Fruit fly (Drosophila melanogaster) whole organism, embryonic: ENCODE data around the gene CG15916.
A peak's percentile ranks its signal among the peaks of the same experiment; 100 is the strongest.

Experiments used
- Awh ChIP-seq: fragments of 200-800 bp; sonication (Bioruptor generic); IDR thresholded peaks from 2 replicates; pipeline ENCODE4, ENCODE4 v1.3.6; 2022; ENCODE audit warnings: missing biosample characterization, missing genetic modification characterization
- CG10654 ChIP-seq: fragments of 200-800 bp; sonication (Bioruptor generic); optimal IDR thresholded peaks from 2 replicates; lab custom pipeline; 2016; ENCODE audit warnings: missing biosample characterization, missing genetic modification characterization
- CG11695 ChIP-seq: fragments of 200-800 bp; sonication (Bioruptor generic); IDR thresholded peaks from 3 replicates; pipeline ENCODE4 v1.3.6; 2022; ENCODE audit warnings: missing biosample characterization, missing genetic modification characterization
- CG13624 ChIP-seq: fragments of 200-800 bp; sonication (Bioruptor generic); optimal IDR thresholded peaks from 2 replicates; lab custom pipeline; 2016; ENCODE audit warnings: missing biosample characterization, missing genetic modification characterization
- CG14667 ChIP-seq: fragments of 200-800 bp; sonication (Bioruptor generic); IDR thresholded peaks from 2 replicates; pipeline ENCODE4 v1.3.6; 2022; ENCODE audit warnings: missing biosample characterization, missing genetic modification characterization
- CG14965 ChIP-seq: fragments of 200-800 bp; sonication (Bioruptor generic); optimal IDR thresholded peaks from 2 replicates; lab custom pipeline; 2016; ENCODE audit warnings: missing biosample characterization, missing genetic modification characterization, borderline replicate concordance
- CG16813 ChIP-seq: fragments of 200-800 bp; sonication (Bioruptor generic); IDR thresholded peaks from 3 replicates; pipeline ENCODE4 v1.3.6; 2022; ENCODE audit warnings: missing biosample characterization, missing genetic modification characterization; ENCODE audit not compliant: partially characterized antibody
- CG17361 ChIP-seq: fragments of 200-800 bp; sonication (Bioruptor generic); IDR thresholded peaks from 3 replicates; pipeline ENCODE4 v1.3.6; 2022; ENCODE audit warnings: missing biosample characterization, missing genetic modification characterization
- CG17385 ChIP-seq: fragments of 200-800 bp; sonication (Bioruptor generic); optimal IDR thresholded peaks from 3 replicates; lab custom pipeline; 2018; ENCODE audit warnings: missing biosample characterization, mild to moderate bottlenecking, missing genetic modification characterization
- CG17802 ChIP-seq: fragments of 200-800 bp; sonication (Bioruptor generic); optimal IDR thresholded peaks from 2 replicates; lab custom pipeline; 2018; ENCODE audit warnings: missing biosample characterization, mild to moderate bottlenecking, missing genetic modification characterization, moderate library complexity
- CG18476 ChIP-seq: fragments of 200-800 bp; sonication (Bioruptor generic); optimal IDR thresholded peaks from 2 replicates; lab custom pipeline; 2016; ENCODE audit warnings: missing biosample characterization, mild to moderate bottlenecking, missing genetic modification characterization
- CG18599 ChIP-seq: fragments of 200-800 bp; sonication (Bioruptor generic); optimal IDR thresholded peaks from 3 replicates; lab custom pipeline; 2017; ENCODE audit warnings: missing biosample characterization, missing genetic modification characterization, mild to moderate bottlenecking, moderate library complexity, missing genetic modification reagents
- CG31224 ChIP-seq: fragments of 200-800 bp; sonication (Bioruptor generic); IDR thresholded peaks from 2 replicates; pipeline ENCODE4 v1.3.6; 2022; ENCODE audit warnings: missing biosample characterization, missing genetic modification characterization
- CG4617 ChIP-seq: fragments of 200-800 bp; sonication (Bioruptor generic); optimal IDR thresholded peaks from 3 replicates; lab custom pipeline; 2016; ENCODE audit warnings: missing biosample characterization, missing genetic modification characterization, borderline replicate concordance
- CG5953 ChIP-seq: fragments of 200-800 bp; sonication (Bioruptor generic); IDR thresholded peaks from 2 replicates; pipeline ENCODE4 v1.3.6; 2022; ENCODE audit warnings: missing biosample characterization, missing genetic modification characterization
- CG6175 ChIP-seq: fragments of 200-800 bp; sonication (Bioruptor generic); IDR thresholded peaks from 3 replicates; pipeline ENCODE4 v1.3.6; 2022; ENCODE audit warnings: missing biosample characterization, missing genetic modification characterization
- CG8478 ChIP-seq: fragments of >200 bp; optimal IDR thresholded peaks from 2 replicates; lab custom pipeline; 2018
- CTCF ChIP-seq: fragments of 200-800 bp; sonication (Bioruptor generic); optimal IDR thresholded peaks from 2 replicates; lab custom pipeline; 2017; ENCODE audit warnings: missing biosample characterization, mild to moderate bottlenecking, missing genetic modification characterization, moderate library complexity
- CoRest ChIP-seq: fragments of 200-800 bp; sonication (Bioruptor generic); optimal IDR thresholded peaks from 3 replicates; lab custom pipeline; 2018; ENCODE audit warnings: missing biosample characterization, mild to moderate bottlenecking, missing genetic modification characterization, moderate library complexity
- CrebB ChIP-seq: fragments of 200-800 bp; sonication (Bioruptor generic); optimal IDR thresholded peaks from 3 replicates; lab custom pipeline; 2018; ENCODE audit warnings: missing biosample characterization, mild to moderate bottlenecking, missing genetic modification characterization
- Dip3 ChIP-seq: fragments of 200-800 bp; sonication (Bioruptor generic); optimal IDR thresholded peaks from 3 replicates; lab custom pipeline; 2016; ENCODE audit warnings: missing biosample characterization, missing genetic modification characterization
- H15 ChIP-seq: fragments of 200-800 bp; sonication (Bioruptor generic); IDR thresholded peaks from 3 replicates; pipeline ENCODE4 v1.3.6; 2022; ENCODE audit warnings: missing biosample characterization, missing genetic modification characterization
- HHEX ChIP-seq: fragments of 200-800 bp; sonication (Bioruptor generic); optimal IDR thresholded peaks from 3 replicates; lab custom pipeline; 2017; ENCODE audit warnings: missing biosample characterization, mild to moderate bottlenecking, missing genetic modification characterization, missing genetic modification reagents
- Lhr ChIP-seq: fragments of 200-800 bp; sonication (Bioruptor generic); optimal IDR thresholded peaks from 3 replicates; lab custom pipeline; 2017; ENCODE audit warnings: mild to moderate bottlenecking, missing biosample characterization, missing genetic modification reagents, missing genetic modification characterization
- Lim3 ChIP-seq: fragments of 200-800 bp; sonication (Bioruptor generic); IDR thresholded peaks from 2 replicates; pipeline ENCODE4 v1.3.6; 2022; ENCODE audit warnings: missing biosample characterization, missing genetic modification characterization
- Mrtf ChIP-seq: fragments of 200-800 bp; sonication (Bioruptor generic); IDR thresholded peaks from 3 replicates; pipeline ENCODE4 v1.3.6; 2022; ENCODE audit warnings: missing biosample characterization, missing genetic modification characterization
- Neu2 ChIP-seq: fragments of 200-800 bp; sonication (Bioruptor generic); optimal IDR thresholded peaks from 3 replicates; lab custom pipeline; 2016; ENCODE audit warnings: missing biosample characterization, missing genetic modification characterization, borderline replicate concordance
- Rx ChIP-seq: fragments of 200-800 bp; sonication (Bioruptor generic); IDR thresholded peaks from 2 replicates; pipeline ENCODE4 v1.3.6; 2022; ENCODE audit warnings: missing biosample characterization, missing genetic modification characterization
- Scr ChIP-seq: fragments of 200-800 bp; sonication (Bioruptor generic); IDR thresholded peaks from 2 replicates; pipeline ENCODE4 v1.3.6; 2022; ENCODE audit warnings: missing biosample characterization, missing genetic modification characterization; ENCODE audit not compliant: partially characterized antibody
- Taf1 ChIP-seq: fragments of 200-800 bp; sonication (Bioruptor generic); IDR thresholded peaks from 2 replicates; pipeline ENCODE4 v1.3.6; 2022; ENCODE audit warnings: missing biosample characterization, missing genetic modification characterization
- az2 ChIP-seq: fragments of 200-800 bp; sonication (Bioruptor generic); optimal IDR thresholded peaks from 3 replicates; lab custom pipeline; 2016; ENCODE audit warnings: missing biosample characterization, missing genetic modification characterization
- corto ChIP-seq: fragments of 200-800 bp; sonication (Bioruptor generic); optimal IDR thresholded peaks from 2 replicates; lab custom pipeline; 2016; ENCODE audit warnings: missing biosample characterization, mild to moderate bottlenecking, missing genetic modification characterization, moderate library complexity
- crol ChIP-seq: fragments of 200-800 bp; sonication (Bioruptor generic); IDR thresholded peaks from 2 replicates; pipeline ENCODE4 v1.3.6; 2022; ENCODE audit warnings: missing biosample characterization, missing genetic modification characterization
- crp ChIP-seq, 2 experiments: fragments of 200-800 bp; sonication (Bioruptor generic); optimal IDR thresholded peaks; 2 replicates in 1 of 2; 3 replicates in 1 of 2; lab custom pipeline; 2017; ENCODE audit warnings: missing biosample characterization in 2 of 2, missing genetic modification characterization in 2 of 2, mild to moderate bottlenecking in 1 of 2, moderate library complexity in 1 of 2
- dmrt99B ChIP-seq: fragments of 200-800 bp; sonication (Bioruptor generic); optimal IDR thresholded peaks from 2 replicates; lab custom pipeline; 2018; ENCODE audit warnings: missing biosample characterization, mild to moderate bottlenecking, missing genetic modification characterization, moderate library complexity
- dpn ChIP-seq, 2 experiments: fragments of 200-800 bp; sonication (Bioruptor generic); optimal IDR thresholded peaks; 3 replicates each; lab custom pipeline; 2016; ENCODE audit warnings: missing biosample characterization in 2 of 2, missing genetic modification characterization in 2 of 2
- dysf ChIP-seq: fragments of 200-800 bp; sonication (Bioruptor generic); IDR thresholded peaks from 3 replicates; pipeline ENCODE4 v1.3.6; 2022; ENCODE audit warnings: missing biosample characterization, missing genetic modification characterization
- en ChIP-seq: fragments of 200-800 bp; sonication (Bioruptor generic); optimal IDR thresholded peaks from 2 replicates; lab custom pipeline; 2016; ENCODE audit warnings: missing biosample characterization, missing genetic modification characterization
- gce ChIP-seq: fragments of 200-800 bp; sonication (Bioruptor generic); IDR thresholded peaks from 3 replicates; pipeline ENCODE4 v1.3.6; 2022; ENCODE audit warnings: missing biosample characterization, missing genetic modification characterization
- lov ChIP-seq, 2 experiments: fragments of 200-800 bp in 1 of 2; fragments of >200 bp in 1 of 2; sonication (Bioruptor generic) in 1 of 2; IDR thresholded peaks in 1 of 2; optimal IDR thresholded peaks in 1 of 2; 2 replicates in 1 of 2; 3 replicates in 1 of 2; pipeline versions ENCODE4 v1.3.6 to Lab custom; 2017 to 2022; ENCODE audit warnings: missing biosample characterization in 1 of 2, missing genetic modification characterization in 1 of 2
- mirr ChIP-seq: fragments of 200-800 bp; sonication (Bioruptor generic); optimal IDR thresholded peaks from 3 replicates; lab custom pipeline; 2018; ENCODE audit warnings: missing biosample characterization, mild to moderate bottlenecking, missing genetic modification characterization
- nom ChIP-seq: fragments of 200-800 bp; sonication (Bioruptor generic); optimal IDR thresholded peaks from 2 replicates; lab custom pipeline; 2017; ENCODE audit warnings: missing biosample characterization, missing genetic modification characterization, mild to moderate bottlenecking, moderate library complexity, missing genetic modification reagents
- oc ChIP-seq: fragments of 200-800 bp; sonication (Bioruptor generic); optimal IDR thresholded peaks from 2 replicates; lab custom pipeline; 2018; ENCODE audit warnings: missing biosample characterization, mild to moderate bottlenecking, missing genetic modification characterization, moderate library complexity
- pnt ChIP-seq: fragments of 200-800 bp; sonication (Bioruptor generic); optimal IDR thresholded peaks from 3 replicates; lab custom pipeline; 2016; ENCODE audit warnings: missing biosample characterization, missing genetic modification characterization
- shn ChIP-seq: fragments of 200-800 bp; sonication (Bioruptor generic); optimal IDR thresholded peaks from 3 replicates; lab custom pipeline; 2016; ENCODE audit warnings: missing biosample characterization, missing genetic modification characterization
- slp2 ChIP-seq: fragments of 200-800 bp; sonication (Bioruptor generic); optimal IDR thresholded peaks from 2 replicates; lab custom pipeline; 2016; ENCODE audit warnings: missing biosample characterization, missing genetic modification characterization
- toy ChIP-seq: fragments of 200-800 bp; sonication (Bioruptor generic); IDR thresholded peaks from 2 replicates; pipeline ENCODE4 v1.3.6; 2022; ENCODE audit warnings: missing biosample characterization, missing genetic modification characterization
- trh ChIP-seq: fragments of 200-800 bp; sonication (Bioruptor generic); optimal IDR thresholded peaks from 2 replicates; lab custom pipeline; 2016; ENCODE audit warnings: missing biosample characterization, missing genetic modification characterization
- unpg ChIP-seq: fragments of 200-800 bp; sonication (Bioruptor generic); optimal IDR thresholded peaks from 3 replicates; lab custom pipeline; 2018; ENCODE audit warnings: missing biosample characterization, mild to moderate bottlenecking, missing genetic modification characterization, moderate library complexity
- yki ChIP-seq: fragments of >200 bp; optimal IDR thresholded peaks from 3 replicates; lab custom pipeline; 2018
- zf30C ChIP-seq: fragments of 200-800 bp; sonication (Bioruptor generic); optimal IDR thresholded peaks from 3 replicates; lab custom pipeline; 2018; ENCODE audit warnings: missing biosample characterization, mild to moderate bottlenecking, missing genetic modification characterization
- zfh1 ChIP-seq: fragments of 200-800 bp; sonication (Bioruptor generic); IDR thresholded peaks from 3 replicates; pipeline ENCODE4 v1.3.6; 2022; ENCODE audit warnings: missing biosample characterization, missing genetic modification characterization

CG15916 gene

DNA sequence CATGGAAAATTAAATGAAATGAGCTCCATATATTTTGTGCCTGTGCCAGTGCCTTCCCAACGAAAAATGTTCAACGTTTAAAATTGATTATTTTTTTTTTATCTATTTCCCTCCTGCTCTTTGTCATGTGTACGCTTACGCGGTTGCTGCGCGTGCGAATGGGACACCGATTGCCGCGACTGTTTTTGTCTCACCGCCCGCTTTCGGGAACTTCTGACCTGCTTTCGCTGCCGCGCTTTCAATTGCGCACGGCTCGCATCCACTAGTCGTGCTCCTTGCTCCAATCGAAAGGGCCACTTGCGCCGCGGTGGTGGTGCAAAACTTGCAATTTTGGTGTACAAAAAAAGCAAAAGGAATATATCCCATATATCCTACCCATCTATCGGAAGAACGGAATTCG is 29.9 kb upstream of the CG15916 start (continued):
- peak; percentile 16 for TF ChIP-seq CoRest (tag; lab: Kevin White, UChicago)
- TF ChIP-seq CG8478 = peak; percentile 96
- 0 out of 3 replicates have a peak, but pooled peaks have one; percentile 31 for TF ChIP-seq zfh1 (GFP tag; lab: Robert Waterston, UW)
- no peak for TF ChIP-seq CTCF (GFP tag; lab: Kevin White, UChicago)
- no peak for TF ChIP-seq CG6175 (GFP tag; lab: Robert Waterston, UW)
- TF ChIP-seq CG14667 (GFP tag; lab: Robert Waterston, UW) = no peak
- no peak for TF ChIP-seq Dip3
- no peak for TF ChIP-seq toy (GFP tag; lab: Robert Waterston, UW)
- TF ChIP-seq CG18599 (GFP tag; lab: Kevin White, UChicago) = no peak
- no peak for TF ChIP-seq CG17802 (tag; lab: Kevin White, UChicago)
- TF ChIP-seq Mrtf (GFP tag; lab: Robert Waterston, UW) = no peak
- TF ChIP-seq Lim3 (GFP tag; lab: Robert Waterston, UW) = no peak
- 0 out of 3 replicates have a peak, but pooled peaks have one; percentile 14 for TF ChIP-seq CG16813
- TF ChIP-seq mirr (GFP tag; lab: Kevin White, UChicago) = peak; percentile 20
- no peak for TF ChIP-seq HHEX
- TF ChIP-seq Neu2 (GFP tag; lab: Kevin White, UChicago) = no peak
- no peak for TF ChIP-seq CG11695
- no peak for TF ChIP-seq dmrt99B (tag; lab: Kevin White, UChicago)
- TF ChIP-seq Scr (GFP tag; lab: Robert Waterston, UW) = no peak
- no peak for TF ChIP-seq zf30C (GFP tag; lab: Kevin White, UChicago)
- no peak for TF ChIP-seq en (GFP tag; lab: Kevin White, UChicago)
- no peak for TF ChIP-seq yki (lab: Kevin White, UChicago)
- no peak for TF ChIP-seq Rx
- no peak for TF ChIP-seq CG17361
- TF ChIP-seq oc (tag; lab: Kevin White, UChicago) = no peak
- TF ChIP-seq CG14965 (GFP tag; lab: Kevin White, UChicago) = no peak
- TF ChIP-seq CG31224 (GFP tag; lab: Robert Waterston, UW) = no peak
- no peak for TF ChIP-seq Lhr
- no peak for TF ChIP-seq pnt (GFP tag; lab: Kevin White, UChicago)
- TF ChIP-seq dysf (GFP tag; lab: Robert Waterston, UW) = no peak; the same call in 2 of the 3 replicates
- TF ChIP-seq slp2 (GFP tag; lab: Kevin White, UChicago) = no peak
- TF ChIP-seq nom (GFP tag; lab: Kevin White, UChicago) = peak; percentile 74
- TF ChIP-seq Awh (GFP tag; lab: Robert Waterston, UW) = no peak
- TF ChIP-seq dpn (GFP tag; optimal IDR thresholded peaks at IDR 0.05; lab: Kevin White, UChicago) = no peak
- peak; percentile 7 for TF ChIP-seq CrebB (tag; lab: Kevin White, UChicago)
- TF ChIP-seq gce = no peak
- TF ChIP-seq corto (GFP tag; lab: Kevin White, UChicago) = no peak
- TF ChIP-seq lov (optimal IDR thresholded peaks at IDR 0.05; lab: Kevin White, UChicago) = no peak
- no peak for TF ChIP-seq lov (GFP tag; IDR thresholded peaks at IDR 0.05; lab: Robert Waterston, UW)
- no peak for TF ChIP-seq H15 (GFP tag; lab: Robert Waterston, UW)
- TF ChIP-seq CG18476 (GFP tag; lab: Kevin White, UChicago) = no peak
- TF ChIP-seq trh (GFP tag; lab: Kevin White, UChicago) = no peak
- TF ChIP-seq CG4617 (GFP tag; lab: Kevin White, UChicago) = peak; percentile 65
- TF ChIP-seq crol (GFP tag; lab: Robert Waterston, UW) = no peak
- TF ChIP-seq unpg = peak; percentile 11
- TF ChIP-seq CG17385 = no peak
- no peak for TF ChIP-seq Taf1
- no peak for TF ChIP-seq CG10654 (GFP tag; lab: Kevin White, UChicago)
- TF ChIP-seq crp (GFP tag; optimal IDR thresholded peaks at IDR 0.05; lab: Kevin White, UChicago) = no peak
- no peak for TF ChIP-seq shn (GFP tag; lab: Kevin White, UChicago)
- no peak for TF ChIP-seq az2 (GFP tag; lab: Kevin White, UChicago)
- TF ChIP-seq CG13624 (GFP tag; lab: Kevin White, UChicago) = no peak
- no peak for TF ChIP-seq CG5953 (GFP tag; lab: Robert Waterston, UW)
